Fruit fly (Drosophila melanogaster) whole organism, prepupa: Measurements from ENCODE around the gene robl62A.

Experiments
- CG15336 ChIP-seq: fragments of 200-800 bp; sonication (Bioruptor generic); IDR thresholded peaks from 2 replicates; pipeline ENCODE4 v1.3.6; 2022; ENCODE audit warnings: missing biosample characterization, missing genetic modification characterization
- CG3919 ChIP-seq: fragments of 200-800 bp; sonication (Bioruptor generic); optimal IDR thresholded peaks from 3 replicates; lab custom pipeline; 2016; ENCODE audit warnings: missing biosample characterization, missing genetic modification characterization
- CG6792 ChIP-seq: fragments of 200-800 bp; sonication (Bioruptor generic); optimal IDR thresholded peaks from 3 replicates; lab custom pipeline; 2016; ENCODE audit warnings: missing biosample characterization, missing genetic modification characterization
- CG6854 ChIP-seq: fragments of 200-800 bp; sonication (Bioruptor generic); optimal IDR thresholded peaks from 2 replicates; lab custom pipeline; 2017; ENCODE audit warnings: missing biosample characterization, mild to moderate bottlenecking, missing genetic modification characterization
- Hr38 ChIP-seq: sonication (Bioruptor generic); optimal IDR thresholded peaks from 2 replicates; lab custom pipeline; 2016; ENCODE audit warnings: missing biosample characterization, missing genetic modification characterization
- Lpt ChIP-seq: fragments of 200-800 bp; sonication (Bioruptor generic); optimal IDR thresholded peaks from 3 replicates; lab custom pipeline; 2016; ENCODE audit warnings: missing biosample characterization, missing genetic modification characterization
- OdsH ChIP-seq: fragments of 200-800 bp; sonication (Bioruptor generic); optimal IDR thresholded peaks from 3 replicates; lab custom pipeline; 2016; ENCODE audit warnings: missing biosample characterization, missing genetic modification characterization
- Sox14 ChIP-seq: fragments of 200-800 bp; sonication (Bioruptor generic); optimal IDR thresholded peaks from 3 replicates; lab custom pipeline; 2016; ENCODE audit warnings: missing biosample characterization, missing genetic modification characterization
- Sox15 ChIP-seq: fragments of 200-800 bp; sonication (Bioruptor generic); optimal IDR thresholded peaks from 3 replicates; lab custom pipeline; 2016; ENCODE audit warnings: missing biosample characterization, missing genetic modification characterization
- esn ChIP-seq: fragments of 200-800 bp; sonication (Bioruptor generic); optimal IDR thresholded peaks from 2 replicates; lab custom pipeline; 2016; ENCODE audit warnings: missing biosample characterization, mild to moderate bottlenecking, missing genetic modification characterization, moderate library complexity
- fd59A ChIP-seq: fragments of 200-800 bp; sonication (Bioruptor generic); optimal IDR thresholded peaks from 2 replicates; lab custom pipeline; 2017; ENCODE audit warnings: missing biosample characterization, mild to moderate bottlenecking, missing genetic modification characterization, missing genetic modification reagents
- fd85E ChIP-seq: fragments of 200-800 bp; sonication (Bioruptor generic); optimal IDR thresholded peaks from 3 replicates; lab custom pipeline; 2016; ENCODE audit warnings: missing biosample characterization, missing genetic modification characterization
- fkh ChIP-seq: fragments of 200-800 bp; sonication (Bioruptor generic); optimal IDR thresholded peaks from 3 replicates; lab custom pipeline; 2017; ENCODE audit warnings: missing biosample characterization, mild to moderate bottlenecking, missing genetic modification characterization, moderate library complexity
- pdm3 ChIP-seq: fragments of 200-800 bp; sonication (Bioruptor generic); optimal IDR thresholded peaks from 3 replicates; lab custom pipeline; 2016; ENCODE audit warnings: missing biosample characterization, missing genetic modification characterization

DNA sequence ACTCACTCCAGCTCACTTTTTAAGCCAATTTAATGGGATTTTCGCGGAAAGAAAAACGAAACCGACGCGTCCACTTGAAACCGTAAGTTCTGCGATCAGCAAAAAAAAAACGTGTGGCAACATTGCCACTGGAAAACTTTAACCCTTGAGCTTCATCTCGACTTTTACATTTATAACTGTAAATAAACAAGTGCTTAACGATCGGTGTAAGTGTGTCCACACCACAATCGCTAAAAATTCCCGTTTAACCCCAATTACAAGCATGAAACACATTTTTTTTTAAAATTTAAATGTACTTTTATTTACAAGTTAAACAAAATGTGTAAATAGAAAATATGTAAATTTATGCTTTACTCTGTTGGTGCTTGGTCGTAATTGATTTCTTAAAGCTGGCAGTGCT lies 2.3 kb upstream of the robl62A start, which contains the start of gene Ptp61F:
- TF ChIP-seq pdm3 (GFP tag; lab: Kevin White, UChicago): no peak
- no peak for TF ChIP-seq CG3919 (GFP tag; lab: Kevin White, UChicago)
- TF ChIP-seq Sox15 (GFP tag; lab: Kevin White, UChicago): no peak
- no peak for TF ChIP-seq esn (GFP tag; lab: Kevin White, UChicago)
- no peak for TF ChIP-seq Lpt (GFP tag; lab: Kevin White, UChicago)
- TF ChIP-seq fd85E (GFP tag; lab: Kevin White, UChicago): no peak
- no peak for TF ChIP-seq OdsH (GFP tag; lab: Kevin White, UChicago)
- no peak for TF ChIP-seq fd59A (GFP tag; lab: Kevin White, UChicago)
- no peak for TF ChIP-seq Sox14
- TF ChIP-seq CG6854 (GFP tag; lab: Kevin White, UChicago): no peak
- no peak for TF ChIP-seq fkh (GFP tag; lab: Kevin White, UChicago)
- no peak for TF ChIP-seq CG15336 (GFP tag; lab: Robert Waterston, UW)
- TF ChIP-seq CG6792 (GFP tag; lab: Kevin White, UChicago): no peak
- no peak for TF ChIP-seq Hr38 (GFP tag; lab: Kevin White, UChicago)
